Worm (Caenorhabditis elegans) whole organism, L3 larva: Measurements from ENCODE around the gene F54C9.11.

Experiments
- egl-27 ChIP-seq: sonication (generic microtip); optimal IDR thresholded peaks from 4 replicates; lab custom pipeline; 2017; ENCODE audit warnings: missing biosample characterization, missing genetic modification reagents, missing genetic modification characterization
- elt-3 ChIP-seq, 3 experiments: fragments of 150-350 bp in 1 of 3; sonication (generic microtip) in 2 of 3; optimal IDR thresholded peaks; 2 replicates in 2 of 3; 4 replicates in 1 of 3; lab custom pipeline; 2014 to 2017; ENCODE audit warnings: missing biosample characterization in 3 of 3, missing genetic modification characterization in 3 of 3
- fkh-2 ChIP-seq: fragments of 150-350 bp; optimal IDR thresholded peaks from 2 replicates; lab custom pipeline; 2014; ENCODE audit warnings: missing biosample characterization, missing genetic modification reagents, missing genetic modification characterization
- jun-1 ChIP-seq: fragments of 150-350 bp; optimal IDR thresholded peaks from 2 replicates; lab custom pipeline; 2014; ENCODE audit warnings: missing biosample characterization, missing genetic modification reagents, missing genetic modification characterization
- nhr-43 ChIP-seq: sonication (generic microtip); optimal IDR thresholded peaks from 2 replicates; lab custom pipeline; 2016; ENCODE audit warnings: mild to moderate bottlenecking, missing genetic modification characterization, missing compliant biosample characterization; ENCODE audit not compliant: poor library complexity, severe bottlenecking
- snpc-4 ChIP-seq: fragments of 150-350 bp; optimal IDR thresholded peaks from 2 replicates; lab custom pipeline; 2014; ENCODE audit warnings: missing biosample characterization, missing genetic modification characterization
- unc-39 ChIP-seq: sonication (generic microtip); optimal IDR thresholded peaks from 4 replicates; lab custom pipeline; 2017; ENCODE audit warnings: missing biosample characterization, missing genetic modification characterization

DNA sequence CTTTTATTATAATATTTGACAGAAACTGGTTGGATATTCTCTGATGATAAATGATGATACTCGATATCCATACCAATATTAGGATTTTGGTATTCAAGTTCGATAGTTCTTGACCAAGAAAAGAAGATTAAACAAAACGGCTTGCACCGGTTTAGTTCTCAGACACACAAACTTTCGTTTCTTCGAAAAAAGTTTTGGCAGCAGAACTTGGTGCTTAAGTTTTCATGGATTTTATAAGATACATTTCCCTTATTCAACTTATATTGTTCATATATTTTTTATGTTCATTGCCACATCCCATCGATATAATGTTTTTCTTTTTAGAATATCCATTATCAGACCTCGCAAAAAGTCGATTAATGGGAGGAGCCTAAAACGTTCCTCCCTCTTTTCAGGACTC lies 5.8 kb upstream of the F54C9.11 start, which contains the start of gene aptf-4:
- TF ChIP-seq fkh-2 (tag; lab: Kevin White, UChicago): no peak
- TF ChIP-seq egl-27: no peak
- TF ChIP-seq jun-1: no peak
- TF ChIP-seq snpc-4 (tag; lab: Kevin White, UChicago): no peak
- TF ChIP-seq elt-3 (tag; optimal IDR thresholded peaks at IDR 0.05; lab: Kevin White, UChicago): no peak
- TF ChIP-seq nhr-43 (tag; lab: Kevin White, UChicago): no peak
- TF ChIP-seq unc-39 (tag; lab: Kevin White, UChicago): no peak
